Fruit fly (Drosophila melanogaster): ENCODE measurements around the gene CG8003.

CG8003 gene

dm6 chr3L:10693709-10694403 lies 32.6 kb downstream of the CG8003 start, which contains the start of gene ND-13B:
ND-13B (minus strand) TSS chr3L:10694108.
- TF ChIP-seq gce (GFP tag; IDR thresholded peaks at IDR 0.05) (no peak), hb (GFP tag; IDR thresholded peaks at IDR 0.05; ENCODE audit: partially characterized antibody) (no peak), ewg (GFP tag; optimal IDR thresholded peaks at IDR 0.05) (no peak), gfzf (GFP tag; optimal IDR thresholded peaks at IDR 0.05) (peak; percentile 11), NfI (GFP tag; optimal IDR thresholded peaks at IDR 0.05) (peak; percentile 22), fru (optimal IDR thresholded peaks at IDR 0.05) (no peak), Med (GFP tag) (peak; percentile 86), oc (tag; optimal IDR thresholded peaks at IDR 0.05) (no peak), CG2116 (GFP tag; optimal IDR thresholded peaks at IDR 0.05) (peak; percentile 1), CG3065 (GFP tag; optimal IDR thresholded peaks at IDR 0.05) (no peak), Doc3 (GFP tag; IDR thresholded peaks at IDR 0.05; ENCODE audit: partially characterized antibody) (peak; percentile 75), CG12659 (GFP tag; optimal IDR thresholded peaks at IDR 0.05) (peak; percentile 22), hbn (GFP tag; IDR thresholded peaks at IDR 0.05; ENCODE audit: partially characterized antibody) (peak; percentile 60; the same call in 1 of the 2 replicates), ranshi (GFP tag; IDR thresholded peaks at IDR 0.05) (no peak), CG9727 (GFP tag; optimal IDR thresholded peaks at IDR 0.05) (no peak), Myb (GFP tag; optimal IDR thresholded peaks at IDR 0.05) (peak; percentile 17), CG30403 (GFP tag; optimal IDR thresholded peaks at IDR 0.05) (peak; percentile 5), CG1024 (GFP tag; IDR thresholded peaks at IDR 0.05) (no peak; the same call in 1 of the 2 replicates), CG9876 (GFP tag; optimal IDR thresholded peaks at IDR 0.05) (no peak), CG6791 (GFP tag; IDR thresholded peaks at IDR 0.05; ENCODE audit: partially characterized antibody) (peak; percentile 85), CG3847 (GFP tag; IDR thresholded peaks at IDR 0.05) (peak; percentile 29; the same call in 1 of the 2 replicates), CG14050 (GFP tag; IDR thresholded peaks at IDR 0.05) (no peak), MESR4 (GFP tag; optimal IDR thresholded peaks at IDR 0.05) (peak; percentile 42), stwl (tag; optimal IDR thresholded peaks at IDR 0.05) (peak; percentile 39), sna (GFP tag; IDR thresholded peaks at IDR 0.05; ENCODE audit: partially characterized antibody) (peak; percentile 61; the same call in 1 of the 2 replicates), Ets65A (GFP tag) (peak; percentile 95), CG1832 (GFP tag; optimal IDR thresholded peaks at IDR 0.05) (no peak), ind (GFP tag; optimal IDR thresholded peaks at IDR 0.05) (peak; percentile 31), prd (optimal IDR thresholded peaks at IDR 0.05) (no peak), prd (GFP tag; IDR thresholded peaks at IDR 0.05) (no peak), her (GFP tag; optimal IDR thresholded peaks at IDR 0.05) (peak; percentile 16), pzg (GFP tag; optimal IDR thresholded peaks at IDR 0.05) (peak; percentile 92), sd (tag; optimal IDR thresholded peaks at IDR 0.05) (peak; percentile 7), CG4617 (GFP tag; optimal IDR thresholded peaks at IDR 0.05; ENCODE audit: borderline replicate concordance) (peak; percentile 22), chinmo (GFP tag; IDR thresholded peaks at IDR 0.05; ENCODE audit: partially characterized antibody) (peak; percentile 64; the same call in 1 of the 4 replicates), Fer3 (tag; optimal IDR thresholded peaks at IDR 0.05) (peak; percentile 8), HHEX (GFP tag; optimal IDR thresholded peaks at IDR 0.05) (peak; percentile 52), Dll (GFP tag; IDR thresholded peaks at IDR 0.05; ENCODE audit: partially characterized antibody) (peak; percentile 80), lilli (GFP tag; optimal IDR thresholded peaks at IDR 0.05) (peak; percentile 21), trh (GFP tag; optimal IDR thresholded peaks at IDR 0.05) (no peak), Six4 (GFP tag; optimal IDR thresholded peaks at IDR 0.05) (peak; percentile 3), B-H1 (GFP tag; IDR thresholded peaks at IDR 0.05) (no peak), bbx (GFP tag; IDR thresholded peaks at IDR 0.05; ENCODE audit: partially characterized antibody) (peak; percentile 81), CoRest (tag; optimal IDR thresholded peaks at IDR 0.05) (no peak), Meics (GFP tag; optimal IDR thresholded peaks at IDR 0.05) (peak; percentile 8), vvl (GFP tag; IDR thresholded peaks at IDR 0.05) (peak; percentile 29; the same call in 1 of the 2 replicates), CG2202 (tag; optimal IDR thresholded peaks at IDR 0.05) (no peak), amos (GFP tag; IDR thresholded peaks at IDR 0.05; ENCODE audit: partially characterized antibody) (peak; percentile 77; the same call in 1 of the 2 replicates), NK7.1 (GFP tag; optimal IDR thresholded peaks at IDR 0.05) (no peak)

Measured in whole organism, embryonic.